Worm (Caenorhabditis elegans): ENCODE data around the gene Y46D2A.3.

ce11 chrII:3346328-3346780 lies 19.4 kb upstream of the Y46D2A.3 start, which contains the start of gene bath-30:
- TF ChIP-seq ama-1 (optimal IDR thresholded peaks at IDR 0.05): no peak
- no peak for TF ChIP-seq ceh-13 (GFP tag; optimal IDR thresholded peaks at IDR 0.05)
- TF ChIP-seq scrt-1 (GFP tag; IDR thresholded peaks at IDR 0.05): no peak
- no peak for TF ChIP-seq flt-1 (GFP tag; IDR thresholded peaks at IDR 0.05)

Measured in whole organism, early embryonic.